Fruit fly (Drosophila melanogaster): ENCODE results near the gene CG7706.

dm6 chr3R:18698855-18699569, 21.4 kb downstream of the CG7706 start:
- TF ChIP-seq CG8478 (optimal IDR thresholded peaks at IDR 0.05) = no peak
- no peak for TF ChIP-seq psq (optimal IDR thresholded peaks at IDR 0.05)
- TF ChIP-seq pan (optimal IDR thresholded peaks at IDR 0.05) = no peak
